Fruit fly (Drosophila melanogaster): ENCODE data around the gene CG43739.

dm6 chr2L:20909301-20909700 is 9.4 kb downstream of the CG43739 start:
- TF ChIP-seq CG15710 (tag; optimal IDR thresholded peaks at IDR 0.05) (no peak), CG13204 (GFP tag; optimal IDR thresholded peaks at IDR 0.05) (no peak), fd96Ca (GFP tag; IDR thresholded peaks at IDR 0.05) (no peak), Pif1A (GFP tag; optimal IDR thresholded peaks at IDR 0.05) (no peak), CG34367 (tag; optimal IDR thresholded peaks at IDR 0.05) (no peak), CG8159 (tag; optimal IDR thresholded peaks at IDR 0.05) (no peak), EcR (GFP tag; optimal IDR thresholded peaks at IDR 0.05) (no peak), gl (tag; optimal IDR thresholded peaks at IDR 0.05) (no peak), CG14655 (GFP tag; optimal IDR thresholded peaks at IDR 0.05) (no peak), CG10348 (GFP tag; IDR thresholded peaks at IDR 0.05) (no peak)

Measured in whole organism, pupa.